Fruit fly (Drosophila melanogaster): ENCODE data around the gene CG6621.
A peak's percentile ranks its signal among the peaks of the same experiment; 100 is the strongest.

Gene CG6621

DNA sequence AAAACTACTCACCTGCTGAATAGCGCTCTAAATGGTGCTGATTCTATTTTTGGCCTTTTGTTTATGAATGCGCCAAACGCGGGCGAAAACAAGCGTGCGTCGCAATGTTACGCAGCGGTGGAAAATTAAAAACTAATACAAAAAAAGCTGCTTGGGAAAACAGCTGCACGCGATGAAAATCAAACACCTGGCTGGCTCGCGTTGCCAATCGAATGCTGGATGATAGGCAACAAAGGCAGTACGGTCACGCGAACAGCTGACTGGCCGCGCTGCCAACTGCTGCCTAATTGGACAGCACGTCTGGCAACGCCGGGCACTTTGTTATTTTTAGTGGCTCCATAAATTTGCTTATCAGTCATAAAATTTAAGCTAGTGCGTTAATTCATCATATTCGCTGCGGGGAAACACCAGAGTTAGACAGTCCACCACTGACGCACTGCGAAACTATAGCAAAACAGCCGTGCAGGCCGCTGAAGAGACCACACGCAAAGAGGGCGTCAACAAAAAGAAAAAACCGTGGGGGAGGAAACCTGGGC, 24.8 kb downstream of the CG6621 start, which contains the start of the genes SelR and Tsp86D (continued):
- TF ChIP-seq danr (GFP tag; IDR thresholded peaks at IDR 0.05) = no peak
- TF ChIP-seq Neu2 (GFP tag; optimal IDR thresholded peaks at IDR 0.05; ENCODE audit: borderline replicate concordance) = no peak
- no peak for TF ChIP-seq al (GFP tag; IDR thresholded peaks at IDR 0.05)
- TF ChIP-seq CG34224 (GFP tag; IDR thresholded peaks at IDR 0.05; ENCODE audit: partially characterized antibody) = peak; percentile 73; the same call in 2 of the 3 replicates
- no peak for TF ChIP-seq yki (optimal IDR thresholded peaks at IDR 0.05)
- no peak for TF ChIP-seq CG10321 (GFP tag; IDR thresholded peaks at IDR 0.05)
- peak; percentile 96 to 100 for TF ChIP-seq crp (GFP tag; optimal IDR thresholded peaks at IDR 0.05)
- peak; percentile 69 for TF ChIP-seq Ets97D (GFP tag; optimal IDR thresholded peaks at IDR 0.05)
- no peak for TF ChIP-seq toy (GFP tag; IDR thresholded peaks at IDR 0.05)
- peak; percentile 68 for TF ChIP-seq Elba2 (GFP tag; optimal IDR thresholded peaks at IDR 0.05)
- peak; percentile 15 for TF ChIP-seq her (GFP tag; optimal IDR thresholded peaks at IDR 0.05)
- peak; percentile 58 for TF ChIP-seq CG2712 (tag; optimal IDR thresholded peaks at IDR 0.05)
- TF ChIP-seq CG9876 (GFP tag; optimal IDR thresholded peaks at IDR 0.05) = no peak
- TF ChIP-seq TFAM (GFP tag; optimal IDR thresholded peaks at IDR 0.05) = no peak
- peak; percentile 51 for TF ChIP-seq repo (GFP tag; optimal IDR thresholded peaks at IDR 0.05)
- no peak for TF ChIP-seq croc (GFP tag; conservative IDR thresholded peaks at IDR 0.05)
- TF ChIP-seq pros (GFP tag; optimal IDR thresholded peaks at IDR 0.05) = no peak
- TF ChIP-seq pita (GFP tag; optimal IDR thresholded peaks at IDR 0.05) = no peak
- TF ChIP-seq lola (GFP tag; optimal IDR thresholded peaks at IDR 0.05) = no peak
- no peak for TF ChIP-seq klu (GFP tag; IDR thresholded peaks at IDR 0.05)
- no peak for TF ChIP-seq eyg (GFP tag; optimal IDR thresholded peaks at IDR 0.05)
- TF ChIP-seq cg (GFP tag; optimal IDR thresholded peaks at IDR 0.05) = no peak
- peak; percentile 76 for TF ChIP-seq Opbp (GFP tag; IDR thresholded peaks at IDR 0.05; ENCODE audit: partially characterized antibody)
- TF ChIP-seq CHES-1-like (GFP tag; optimal IDR thresholded peaks at IDR 0.05) = peak; percentile 62
- no peak for TF ChIP-seq crol (GFP tag; IDR thresholded peaks at IDR 0.05)
- no peak for TF ChIP-seq CG10209 (GFP tag; optimal IDR thresholded peaks at IDR 0.05)
- peak; percentile 79 for TF ChIP-seq nerfin-1 (tag; optimal IDR thresholded peaks at IDR 0.05)
- TF ChIP-seq CG1233 (GFP tag; optimal IDR thresholded peaks at IDR 0.05) = peak; percentile 48
- TF ChIP-seq Sox102F (GFP tag; optimal IDR thresholded peaks at IDR 0.05) = no peak
- TF ChIP-seq CTCF (GFP tag; optimal IDR thresholded peaks at IDR 0.05) = peak; percentile 65
- peak; percentile 41; the same call in 1 of the 2 replicates for TF ChIP-seq sob (GFP tag; IDR thresholded peaks at IDR 0.05)
- no peak for TF ChIP-seq Aef1 (GFP tag; IDR thresholded peaks at IDR 0.05)
- TF ChIP-seq CG2129 (GFP tag; IDR thresholded peaks at IDR 0.05; ENCODE audit: partially characterized antibody) = 0 out of 2 replicates have a peak, but pooled peaks have one; percentile 21
- TF ChIP-seq Awh (GFP tag; IDR thresholded peaks at IDR 0.05) = no peak; the same call in 1 of the 2 replicates
- TF ChIP-seq Hey (tag; optimal IDR thresholded peaks at IDR 0.05) = no peak
- TF ChIP-seq Dad (GFP tag; optimal IDR thresholded peaks at IDR 0.05) = no peak
- no peak for TF ChIP-seq Poxn (GFP tag; IDR thresholded peaks at IDR 0.05)
- no peak for TF ChIP-seq zf30C (GFP tag; optimal IDR thresholded peaks at IDR 0.05)
- TF ChIP-seq CG3065 (GFP tag; optimal IDR thresholded peaks at IDR 0.05) = no peak
- no peak for TF ChIP-seq ham (GFP tag; IDR thresholded peaks at IDR 0.05)
- no peak for TF ChIP-seq CG10959 (GFP tag; IDR thresholded peaks at IDR 0.05)
- TF ChIP-seq CG8089 (GFP tag; optimal IDR thresholded peaks at IDR 0.05) = no peak
- no peak for TF ChIP-seq sima (GFP tag; optimal IDR thresholded peaks at IDR 0.05)
- TF ChIP-seq MTF-1 (GFP tag; optimal IDR thresholded peaks at IDR 0.05; ENCODE audit: borderline replicate concordance) = peak; percentile 55
- no peak for TF ChIP-seq gem (tag; optimal IDR thresholded peaks at IDR 0.05)
- TF ChIP-seq cas (GFP tag; IDR thresholded peaks at IDR 0.05) = no peak
- TF ChIP-seq CG17359 (tag; optimal IDR thresholded peaks at IDR 0.05) = peak; percentile 16
- no peak for TF ChIP-seq CG16815 (GFP tag; optimal IDR thresholded peaks at IDR 0.05)
- no peak for TF ChIP-seq tio (GFP tag; optimal IDR thresholded peaks at IDR 0.05)
- peak; percentile 84 for TF ChIP-seq B-H2 (GFP tag; optimal IDR thresholded peaks at IDR 0.05)
- TF ChIP-seq emc (GFP tag; optimal IDR thresholded peaks at IDR 0.05) = no peak
